Fruit fly (Drosophila melanogaster) whole organism, adult: ENCODE data around the gene vilya.

Experiments
- CG11617 ChIP-seq: fragments of 200-800 bp; sonication (Bioruptor generic); optimal IDR thresholded peaks from 2 replicates; lab custom pipeline; 2017; ENCODE audit warnings: mild to moderate bottlenecking, missing biosample characterization, missing genetic modification reagents, missing genetic modification characterization
- CG12768 ChIP-seq: fragments of 200-800 bp; sonication (Bioruptor generic); optimal IDR thresholded peaks from 2 replicates; lab custom pipeline; 2017; ENCODE audit warnings: missing biosample characterization, missing genetic modification characterization, mild to moderate bottlenecking, moderate library complexity, missing genetic modification reagents
- CG1620 ChIP-seq: fragments of 200-800 bp; sonication (Bioruptor generic); optimal IDR thresholded peaks from 2 replicates; lab custom pipeline; 2016; ENCODE audit warnings: missing biosample characterization, missing genetic modification characterization
- CG33017 ChIP-seq: fragments of 200-800 bp; sonication (Bioruptor generic); optimal IDR thresholded peaks from 2 replicates; lab custom pipeline; 2018; ENCODE audit warnings: missing biosample characterization, mild to moderate bottlenecking, missing genetic modification characterization, moderate library complexity
- CG5204 ChIP-seq: fragments of 200-800 bp; sonication (Bioruptor generic); optimal IDR thresholded peaks from 2 replicates; lab custom pipeline; 2016; ENCODE audit warnings: missing biosample characterization, missing genetic modification characterization
- Crg-1 ChIP-seq: fragments of 200-800 bp; sonication (Bioruptor generic); optimal IDR thresholded peaks from 2 replicates; lab custom pipeline; 2016; ENCODE audit warnings: missing biosample characterization, missing genetic modification characterization
- Mnt ChIP-seq: fragments of 200-800 bp; sonication (Bioruptor generic); optimal IDR thresholded peaks from 2 replicates; lab custom pipeline; 2016; ENCODE audit warnings: missing biosample characterization, mild to moderate bottlenecking, missing genetic modification characterization
- bab1 ChIP-seq: fragments of 200-800 bp; sonication (Bioruptor generic); optimal IDR thresholded peaks from 3 replicates; lab custom pipeline; 2019; ENCODE audit warnings: missing biosample characterization, mild to moderate bottlenecking, missing genetic modification characterization, moderate library complexity
- cnc ChIP-seq, 2 experiments: fragments of >200 bp; optimal IDR thresholded peaks; 2 replicates each; lab custom pipeline; 2017
- kay ChIP-seq: fragments of 200-800 bp; sonication (Bioruptor generic); peaks from one replicate; lab custom pipeline; 2016; ENCODE audit warnings: missing biosample characterization, missing genetic modification characterization, borderline replicate concordance
- ovo ChIP-seq: fragments of 200-800 bp; sonication (Bioruptor generic); optimal IDR thresholded peaks from 2 replicates; lab custom pipeline; 2016; ENCODE audit warnings: missing biosample characterization, missing genetic modification characterization
- pad ChIP-seq: fragments of 200-800 bp; sonication (Bioruptor generic); optimal IDR thresholded peaks from 3 replicates; lab custom pipeline; 2017; ENCODE audit warnings: missing biosample characterization, missing genetic modification characterization, mild to moderate bottlenecking, moderate library complexity, missing genetic modification reagents
- tj ChIP-seq: fragments of 200-800 bp; sonication (Bioruptor generic); optimal IDR thresholded peaks from 3 replicates; lab custom pipeline; 2017; ENCODE audit warnings: missing biosample characterization, mild to moderate bottlenecking, missing genetic modification characterization, moderate library complexity
- toe ChIP-seq: fragments of 200-800 bp; sonication (Bioruptor generic); optimal IDR thresholded peaks from 2 replicates; lab custom pipeline; 2016; ENCODE audit warnings: missing biosample characterization, missing genetic modification characterization

DNA sequence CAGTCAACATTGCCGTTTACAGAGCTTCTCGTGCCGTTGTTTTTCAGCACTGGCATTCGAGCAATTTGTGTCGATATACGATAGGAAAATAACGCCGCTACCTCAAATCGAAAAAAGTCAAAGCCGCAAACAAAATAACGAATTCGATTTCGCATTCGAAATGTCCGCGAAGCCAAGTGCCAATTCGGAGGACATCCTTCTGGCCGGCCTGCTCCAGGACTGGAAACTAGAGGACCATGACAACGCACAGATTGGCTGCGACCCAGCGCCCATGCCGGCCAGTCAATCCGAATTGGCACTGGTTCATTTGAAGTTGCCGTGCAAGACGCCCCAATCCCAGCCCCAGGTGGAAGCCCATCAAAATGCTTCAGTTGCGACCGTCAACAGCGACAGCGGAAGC, 11.7 kb upstream of the vilya start:
- no peak for TF ChIP-seq toe
- peak; percentile 1 for TF ChIP-seq Crg-1 (GFP tag; lab: Kevin White, UChicago)
- TF ChIP-seq kay: no peak
- TF ChIP-seq bab1 (GFP tag; lab: Kevin White, UChicago): peak; percentile 90
- no peak for TF ChIP-seq ovo (GFP tag; lab: Kevin White, UChicago)
- TF ChIP-seq pad (GFP tag; lab: Kevin White, UChicago): peak; percentile 34
- TF ChIP-seq CG12768 (GFP tag; lab: Kevin White, UChicago): no peak
- peak; percentile 7 for TF ChIP-seq CG1620
- TF ChIP-seq tj: peak; percentile 12
- TF ChIP-seq CG33017: no peak
- TF ChIP-seq CG11617 (GFP tag; lab: Kevin White, UChicago): peak; percentile 29
- no peak for TF ChIP-seq CG5204 (GFP tag; lab: Kevin White, UChicago)
- TF ChIP-seq cnc (optimal IDR thresholded peaks at IDR 0.05; lab: Kevin White, UChicago): no peak
- no peak for TF ChIP-seq Mnt (GFP tag; lab: Kevin White, UChicago)
